Worm (Caenorhabditis elegans) whole organism, midembryonic: ENCODE measurements around the gene B0546.4.

Experiments used
- ref-1 ChIP-seq: fragments of 200-800 bp; sonication (Bioruptor generic); conservative IDR thresholded peaks from 2 replicates; pipeline ENCODE4 v1.3.6; 2022; ENCODE audit warnings: missing genetic modification reagents, missing genetic modification characterization, missing compliant biosample characterization
- tab-1 ChIP-seq: fragments of 200-800 bp; sonication (Bioruptor generic); IDR thresholded peaks from 2 replicates; pipeline ENCODE4 v1.3.6; 2022; ENCODE audit warnings: missing genetic modification characterization, missing compliant biosample characterization

DNA sequence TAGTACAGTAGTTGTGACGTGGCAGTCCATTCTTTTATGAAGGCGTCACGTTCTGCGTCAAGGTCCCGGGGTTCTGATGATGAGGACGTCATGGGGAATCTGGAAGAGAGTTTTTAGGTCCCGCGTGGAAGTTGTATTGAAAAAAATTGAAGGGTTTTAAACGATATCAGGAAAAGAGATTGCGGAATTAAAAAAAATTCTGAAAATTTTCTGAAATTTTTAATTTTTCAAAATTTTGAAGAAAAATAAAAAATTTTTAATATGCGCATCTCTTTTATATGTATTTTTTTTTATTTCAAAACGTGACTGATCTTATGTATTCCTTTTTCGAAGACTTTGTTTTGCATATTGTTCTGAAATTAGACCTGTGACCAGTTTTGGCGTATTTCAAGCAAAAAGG lies 38.6 kb upstream of the B0546.4 start, which contains the start of gene C04C3.6:
- TF ChIP-seq tab-1: no peak
- no peak for TF ChIP-seq ref-1 (GFP tag; lab: Robert Waterston, UW)
